Fruit fly (Drosophila melanogaster) whole organism, prepupa: ENCODE results near the gene CG12795.

ENCODE experiments used
- Blimp-1 ChIP-seq: fragments of 200-800 bp; sonication (Bioruptor generic); optimal IDR thresholded peaks from 3 replicates; lab custom pipeline; 2017; ENCODE audit warnings: missing biosample characterization, missing genetic modification characterization, mild to moderate bottlenecking, moderate library complexity, missing genetic modification reagents
- CG6854 ChIP-seq: fragments of 200-800 bp; sonication (Bioruptor generic); optimal IDR thresholded peaks from 2 replicates; lab custom pipeline; 2017; ENCODE audit warnings: missing biosample characterization, mild to moderate bottlenecking, missing genetic modification characterization
- Eip78C ChIP-seq: fragments of 200-800 bp; sonication (Bioruptor generic); peaks from one replicate; lab custom pipeline; 2016; ENCODE audit warnings: missing biosample characterization, missing genetic modification characterization
- Eip93F ChIP-seq: fragments of 200-800 bp; sonication (Bioruptor generic); optimal IDR thresholded peaks from 2 replicates; lab custom pipeline; 2016; ENCODE audit warnings: missing biosample characterization, mild to moderate bottlenecking, missing genetic modification characterization
- Lpt ChIP-seq: fragments of 200-800 bp; sonication (Bioruptor generic); optimal IDR thresholded peaks from 3 replicates; lab custom pipeline; 2016; ENCODE audit warnings: missing biosample characterization, missing genetic modification characterization
- dsx ChIP-seq: fragments of 200-800 bp; optimal IDR thresholded peaks from 3 replicates; lab custom pipeline; 2019; ENCODE audit warnings: missing biosample characterization, mild to moderate bottlenecking, missing genetic modification characterization, moderate library complexity; ENCODE audit not compliant: poor library complexity, severe bottlenecking
- spab ChIP-seq: fragments of 200-800 bp; sonication (Bioruptor generic); optimal IDR thresholded peaks from 2 replicates; lab custom pipeline; 2017; ENCODE audit warnings: missing biosample characterization, mild to moderate bottlenecking, missing genetic modification characterization, missing genetic modification reagents

- TF ChIP-seq CG6854 (GFP tag; lab: Kevin White, UChicago) (no peak), spab (GFP tag; lab: Kevin White, UChicago) (no peak), dsx (no peak), Eip78C (GFP tag; lab: Kevin White, UChicago) (no peak), Eip93F (GFP tag; lab: Kevin White, UChicago) (no peak), Blimp-1 (no peak), Lpt (GFP tag; lab: Kevin White, UChicago) (no peak)
Measured at dm6 chr2L:3490971-3491370, 38.7 kb downstream of the CG12795 start, which contains the start of gene CG15414.
